Worm (Caenorhabditis elegans): ENCODE data around the gene R13D7.2.
A peak's percentile ranks its signal among the peaks of the same experiment; 100 is the strongest.

DNA sequence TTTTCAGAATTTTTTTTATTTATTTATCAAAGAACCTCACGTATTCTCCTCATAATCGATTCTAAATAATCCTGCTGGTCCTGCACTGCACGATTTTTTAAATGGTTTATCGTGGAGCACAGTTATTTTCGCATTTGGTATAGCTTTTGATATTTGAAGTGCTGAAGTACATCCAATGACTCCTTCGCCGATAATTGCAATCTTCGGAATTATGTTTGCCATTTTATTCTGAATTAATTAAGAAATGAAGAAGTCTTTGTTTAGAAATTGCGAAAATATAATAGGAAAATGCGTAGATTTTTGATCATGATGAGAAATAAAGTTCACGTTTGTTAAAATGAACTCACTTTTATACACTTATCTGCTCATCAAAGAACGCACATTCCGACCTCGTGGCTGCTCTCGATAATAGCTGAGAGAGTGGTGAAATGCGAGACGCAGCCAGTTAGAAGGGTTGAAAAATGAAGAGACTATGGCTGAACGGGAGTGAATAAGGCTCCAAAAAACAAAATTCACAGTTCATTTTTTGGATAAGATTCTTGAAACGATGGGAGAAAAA, 25.2 kb downstream of the R13D7.2 start:
- TF ChIP-seq lir-1 (GFP tag; conservative IDR thresholded peaks at IDR 0.05) (no peak), Y53F4B.3 (GFP tag; IDR thresholded peaks at IDR 0.05) (no peak), hmg-1.2 (GFP tag; IDR thresholded peaks at IDR 0.05) (peak; percentile 32; the same call in 1 of the 2 replicates), ama-1 (optimal IDR thresholded peaks at IDR 0.05) (peak; percentile 67), ama-1 (GFP tag; optimal IDR thresholded peaks at IDR 0.05) (no peak)

All from whole organism, young adult.